Worm (Caenorhabditis elegans): ENCODE results near the gene srh-35.
A peak's percentile ranks its signal among the peaks of the same experiment; 100 is the strongest.

srh-35 gene

ce11 chrV:449685-450084 lies 655 bp upstream of the srh-35 start, which contains the start of gene M02H5.8 (continued):
- TF ChIP-seq ces-1 (GFP tag; optimal IDR thresholded peaks at IDR 0.05) (no peak), Y105C5A.15 (GFP tag; IDR thresholded peaks at IDR 0.05) (no peak), spr-3 (GFP tag; optimal IDR thresholded peaks at IDR 0.05) (no peak), dmd-6 (GFP tag; IDR thresholded peaks at IDR 0.05) (peak; percentile 76), lsy-2 (tag; optimal IDR thresholded peaks at IDR 0.05) (no peak), nhr-6 (tag; optimal IDR thresholded peaks at IDR 0.05) (peak; percentile 11), madf-9 (GFP tag; conservative IDR thresholded peaks at IDR 0.05) (no peak), nhr-11 (tag; optimal IDR thresholded peaks at IDR 0.05) (no peak), attf-4 (tag; optimal IDR thresholded peaks at IDR 0.05) (no peak), daf-16 (GFP tag; optimal IDR thresholded peaks at IDR 0.05) (no peak), daf-16 (tag; optimal IDR thresholded peaks at IDR 0.05) (peak; percentile 47), ceh-82 (tag; optimal IDR thresholded peaks at IDR 0.05) (no peak), php-3 (GFP tag; IDR thresholded peaks at IDR 0.05) (no peak), lin-38 (GFP tag; IDR thresholded peaks at IDR 0.05) (no peak), ceh-32 (tag; optimal IDR thresholded peaks at IDR 0.05; ENCODE audit: poor library complexity) (no peak), hlh-11 (tag; optimal IDR thresholded peaks at IDR 0.05) (peak; percentile 45), dmd-8 (GFP tag; IDR thresholded peaks at IDR 0.05) (no peak), cey-2 (tag; optimal IDR thresholded peaks at IDR 0.05; ENCODE audit: borderline replicate concordance, insufficient read depth) (no peak), snpc-4 (tag; optimal IDR thresholded peaks at IDR 0.05) (no peak), nhr-111 (GFP tag; optimal IDR thresholded peaks at IDR 0.05) (no peak), ztf-7 (tag; optimal IDR thresholded peaks at IDR 0.05) (no peak), nhr-76 (tag; optimal IDR thresholded peaks at IDR 0.05) (no peak), nhr-25 (tag; optimal IDR thresholded peaks at IDR 0.05; ENCODE audit: borderline replicate concordance, insufficient read depth) (no peak), F10B5.3 (tag; optimal IDR thresholded peaks at IDR 0.05) (no peak)

ce11 chrV:446988-447387 lies 2.0 kb downstream of the srh-35 start:
- no peak for TF ChIP-seq mdl-1 (tag; optimal IDR thresholded peaks at IDR 0.05)
- no peak for TF ChIP-seq dmd-6 (GFP tag; IDR thresholded peaks at IDR 0.05)
- TF ChIP-seq set-16 (GFP tag; IDR thresholded peaks at IDR 0.05) = peak; percentile 58
- no peak for TF ChIP-seq unc-130 (GFP tag; optimal IDR thresholded peaks at IDR 0.05)
- no peak for TF ChIP-seq nhr-11 (tag; optimal IDR thresholded peaks at IDR 0.05)
- no peak for TF ChIP-seq F26F4.8 (GFP tag; conservative IDR thresholded peaks at IDR 0.05)
- TF ChIP-seq egl-43 (GFP tag; IDR thresholded peaks at IDR 0.05) = no peak
- no peak for TF ChIP-seq ceh-44 (GFP tag; IDR thresholded peaks at IDR 0.05)
- no peak for TF ChIP-seq nhr-41 (GFP tag; IDR thresholded peaks at IDR 0.05)
- no peak for TF ChIP-seq dpl-1 (GFP tag; optimal IDR thresholded peaks at IDR 0.05)
- TF ChIP-seq php-3 (GFP tag; IDR thresholded peaks at IDR 0.05) = no peak
- no peak for TF ChIP-seq tra-1 (GFP tag; IDR thresholded peaks at IDR 0.05)
- 0 out of 2 replicates have a peak, but pooled peaks have one; percentile 9 for TF ChIP-seq F44E2.7 (GFP tag; IDR thresholded peaks at IDR 0.05)
- TF ChIP-seq unc-62 (GFP tag; optimal IDR thresholded peaks at IDR 0.05 in 1 of 2) = peak in 1 of 2 experiments; percentile 27
- TF ChIP-seq unc-62 (tag; optimal IDR thresholded peaks at IDR 0.05) = no peak
- TF ChIP-seq spr-3 (GFP tag; optimal IDR thresholded peaks at IDR 0.05) = no peak
- TF ChIP-seq T26A8.4 (GFP tag; IDR thresholded peaks at IDR 0.05) = no peak
- no peak for TF ChIP-seq lim-7 (GFP tag; IDR thresholded peaks at IDR 0.05)
- no peak for TF ChIP-seq ceh-28 (tag; optimal IDR thresholded peaks at IDR 0.05)
- TF ChIP-seq rbr-2 (tag; optimal IDR thresholded peaks at IDR 0.05) = no peak
- no peak for TF ChIP-seq nhr-25 (tag; optimal IDR thresholded peaks at IDR 0.05; ENCODE audit: borderline replicate concordance, insufficient read depth)
- no peak for TF ChIP-seq daf-16 (GFP tag; optimal IDR thresholded peaks at IDR 0.05)
- no peak for TF ChIP-seq daf-16 (tag; optimal IDR thresholded peaks at IDR 0.05)
